Fruit fly (Drosophila melanogaster) whole organism, embryonic: ENCODE data around the gene CG34180.
A peak's percentile ranks its signal among the peaks of the same experiment; 100 is the strongest.

ENCODE experiments used
- C15 ChIP-seq: fragments of 200-800 bp; sonication (Bioruptor generic); IDR thresholded peaks from 3 replicates; pipeline ENCODE4 v1.3.6; 2022; ENCODE audit warnings: missing biosample characterization, missing genetic modification characterization
- CG10147 ChIP-seq: fragments of 200-800 bp; sonication (Bioruptor generic); optimal IDR thresholded peaks from 2 replicates; lab custom pipeline; 2019; ENCODE audit warnings: missing biosample characterization, mild to moderate bottlenecking, missing genetic modification characterization, moderate library complexity
- CG13424 ChIP-seq: fragments of 200-800 bp; sonication (Bioruptor generic); optimal IDR thresholded peaks from 2 replicates; lab custom pipeline; 2019; ENCODE audit warnings: missing biosample characterization, mild to moderate bottlenecking, missing genetic modification characterization, moderate library complexity
- CG1647 ChIP-seq: fragments of 200-800 bp; sonication (Bioruptor generic); optimal IDR thresholded peaks from 3 replicates; lab custom pipeline; 2016; ENCODE audit warnings: missing biosample characterization, missing genetic modification characterization
- CG16779 ChIP-seq: fragments of 200-800 bp; sonication (Bioruptor generic); IDR thresholded peaks from 2 replicates; pipeline ENCODE4 v1.3.6; 2022; ENCODE audit warnings: missing biosample characterization, missing genetic modification characterization
- CG18011 ChIP-seq: fragments of 200-800 bp; sonication (Bioruptor generic); optimal IDR thresholded peaks from 2 replicates; lab custom pipeline; 2017; ENCODE audit warnings: missing biosample characterization, missing genetic modification characterization, mild to moderate bottlenecking, moderate library complexity, missing genotype
- CG18619 ChIP-seq: fragments of 200-800 bp; sonication (Bioruptor generic); optimal IDR thresholded peaks from 3 replicates; lab custom pipeline; 2017; ENCODE audit warnings: missing biosample characterization, mild to moderate bottlenecking, missing genetic modification characterization
- CG31365 ChIP-seq: fragments of 200-800 bp; sonication (Bioruptor generic); optimal IDR thresholded peaks from 2 replicates; lab custom pipeline; 2018; ENCODE audit warnings: missing biosample characterization, mild to moderate bottlenecking, missing genetic modification characterization
- CG31388 ChIP-seq: fragments of 200-800 bp; sonication (Bioruptor generic); optimal IDR thresholded peaks from 2 replicates; lab custom pipeline; 2016; ENCODE audit warnings: missing biosample characterization, missing genetic modification characterization
- CG32767 ChIP-seq: fragments of 200-800 bp; sonication (Bioruptor generic); IDR thresholded peaks from 2 replicates; pipeline ENCODE4 v1.3.6; 2022; ENCODE audit warnings: missing biosample characterization, missing genetic modification characterization
- CG34376 ChIP-seq: fragments of 200-800 bp; sonication (Bioruptor generic); optimal IDR thresholded peaks from 2 replicates; lab custom pipeline; 2018; ENCODE audit warnings: missing biosample characterization, mild to moderate bottlenecking, missing genetic modification characterization
- CG3995 ChIP-seq: fragments of 200-800 bp; sonication (Bioruptor generic); optimal IDR thresholded peaks from 3 replicates; lab custom pipeline; 2016; ENCODE audit warnings: missing biosample characterization, missing genetic modification characterization
- CG42726 ChIP-seq: fragments of 200-800 bp; sonication (Bioruptor generic); IDR thresholded peaks from 2 replicates; pipeline ENCODE4 v1.3.6; 2022; ENCODE audit warnings: missing biosample characterization, missing genetic modification characterization; ENCODE audit not compliant: partially characterized antibody
- CG4360 ChIP-seq: fragments of 200-800 bp; sonication (Bioruptor generic); IDR thresholded peaks from 2 replicates; pipeline ENCODE4 v1.3.6; 2022; ENCODE audit warnings: missing biosample characterization, missing genetic modification characterization
- CG4617 ChIP-seq: fragments of 200-800 bp; sonication (Bioruptor generic); optimal IDR thresholded peaks from 3 replicates; lab custom pipeline; 2016; ENCODE audit warnings: missing biosample characterization, missing genetic modification characterization, borderline replicate concordance
- CG4820 ChIP-seq: fragments of 200-800 bp; sonication (Bioruptor generic); optimal IDR thresholded peaks from 3 replicates; lab custom pipeline; 2016; ENCODE audit warnings: missing biosample characterization, missing genetic modification characterization
- CG4854 ChIP-seq: fragments of 200-800 bp; sonication (Bioruptor generic); optimal IDR thresholded peaks from 2 replicates; lab custom pipeline; 2016; ENCODE audit warnings: missing biosample characterization, missing genetic modification characterization, inconsistent platforms
- CG6765 ChIP-seq: fragments of 200-800 bp; sonication (Bioruptor generic); optimal IDR thresholded peaks from 3 replicates; lab custom pipeline; 2017; ENCODE audit warnings: missing biosample characterization, mild to moderate bottlenecking, missing genetic modification characterization
- CG7372 ChIP-seq: fragments of 200-800 bp; sonication (Bioruptor generic); IDR thresholded peaks from 2 replicates; pipeline ENCODE4 v1.3.6; 2022; ENCODE audit warnings: missing biosample characterization, missing genetic modification characterization
- CG7987 ChIP-seq: fragments of 200-800 bp; sonication (Bioruptor generic); optimal IDR thresholded peaks from 2 replicates; lab custom pipeline; 2018; ENCODE audit warnings: missing biosample characterization, mild to moderate bottlenecking, missing genetic modification characterization, moderate library complexity
- CG8388 ChIP-seq: fragments of 200-800 bp; sonication (Bioruptor generic); optimal IDR thresholded peaks from 2 replicates; lab custom pipeline; 2019; ENCODE audit warnings: missing biosample characterization, mild to moderate bottlenecking, missing genetic modification characterization, moderate library complexity
- CG8944 ChIP-seq: fragments of 200-800 bp; sonication (Bioruptor generic); optimal IDR thresholded peaks from 3 replicates; lab custom pipeline; 2016; ENCODE audit warnings: missing biosample characterization, missing genetic modification characterization
- Chrac-16 ChIP-seq: fragments of 200-800 bp; sonication (Bioruptor generic); optimal IDR thresholded peaks from 3 replicates; lab custom pipeline; 2016; ENCODE audit warnings: missing biosample characterization, missing genetic modification characterization
- CrebB ChIP-seq: fragments of 200-800 bp; sonication (Bioruptor generic); optimal IDR thresholded peaks from 3 replicates; lab custom pipeline; 2018; ENCODE audit warnings: missing biosample characterization, mild to moderate bottlenecking, missing genetic modification characterization
- Dip2 ChIP-seq: fragments of 200-800 bp; sonication (Bioruptor generic); IDR thresholded peaks from 2 replicates; pipeline ENCODE4 v1.3.6; 2022; ENCODE audit warnings: missing biosample characterization, missing genetic modification characterization
- Dp ChIP-seq: fragments of 200-800 bp; sonication (Bioruptor generic); optimal IDR thresholded peaks from 2 replicates; lab custom pipeline; 2018; ENCODE audit warnings: missing biosample characterization, mild to moderate bottlenecking, missing genetic modification characterization, moderate library complexity
- Lhr ChIP-seq: fragments of 200-800 bp; sonication (Bioruptor generic); optimal IDR thresholded peaks from 3 replicates; lab custom pipeline; 2017; ENCODE audit warnings: mild to moderate bottlenecking, missing biosample characterization, missing genetic modification reagents, missing genetic modification characterization
- Lim3 ChIP-seq: fragments of 200-800 bp; sonication (Bioruptor generic); IDR thresholded peaks from 2 replicates; pipeline ENCODE4 v1.3.6; 2022; ENCODE audit warnings: missing biosample characterization, missing genetic modification characterization
- NfI ChIP-seq: fragments of 200-800 bp; sonication (Bioruptor generic); optimal IDR thresholded peaks from 3 replicates; lab custom pipeline; 2018; ENCODE audit warnings: missing biosample characterization, mild to moderate bottlenecking, missing genetic modification characterization, moderate library complexity
- Side ChIP-seq: fragments of 200-800 bp; sonication (Bioruptor generic); optimal IDR thresholded peaks from 2 replicates; lab custom pipeline; 2016; ENCODE audit warnings: missing biosample characterization, missing genetic modification characterization
- Sin3A ChIP-seq: fragments of >200 bp; optimal IDR thresholded peaks from 2 replicates; lab custom pipeline; 2018
- al ChIP-seq: fragments of 200-800 bp; sonication (Bioruptor generic); IDR thresholded peaks from 2 replicates; pipeline ENCODE4 v1.3.6; 2022; ENCODE audit warnings: missing biosample characterization, missing genetic modification characterization
- bigmax ChIP-seq: fragments of 200-800 bp; sonication (Bioruptor generic); optimal IDR thresholded peaks from 2 replicates; lab custom pipeline; 2018; ENCODE audit warnings: missing biosample characterization, mild to moderate bottlenecking, missing genetic modification characterization
- br ChIP-seq: fragments of >200 bp; optimal IDR thresholded peaks from 2 replicates; lab custom pipeline; 2017
- ci ChIP-seq: fragments of 200-800 bp; sonication (Bioruptor generic); IDR thresholded peaks from 3 replicates; pipeline ENCODE4 v1.3.6; 2022; ENCODE audit warnings: missing biosample characterization, missing genetic modification characterization
- dati ChIP-seq: fragments of 200-800 bp; sonication (Bioruptor generic); IDR thresholded peaks from 2 replicates; pipeline ENCODE4 v1.3.6; 2022; ENCODE audit warnings: missing biosample characterization, missing genetic modification characterization
- eve ChIP-seq, 2 experiments: fragments of >200 bp; optimal IDR thresholded peaks; 2 replicates each; lab custom pipeline; 2017; ENCODE audit warnings: missing biosample characterization in 2 of 2, missing genetic modification characterization in 2 of 2
- gem ChIP-seq: fragments of 200-800 bp; sonication (Bioruptor generic); optimal IDR thresholded peaks from 2 replicates; lab custom pipeline; 2019; ENCODE audit warnings: missing biosample characterization, mild to moderate bottlenecking, missing genetic modification characterization, moderate library complexity
- ham ChIP-seq: fragments of 200-800 bp; sonication (Bioruptor generic); IDR thresholded peaks from 2 replicates; pipeline ENCODE4 v1.3.6; 2022; ENCODE audit warnings: missing biosample characterization, missing genetic modification characterization
- jigr1 ChIP-seq: fragments of 200-800 bp; sonication (Bioruptor generic); IDR thresholded peaks from 3 replicates; pipeline ENCODE4 v1.3.6; 2022; ENCODE audit warnings: missing biosample characterization, missing genetic modification characterization
- kah ChIP-seq: fragments of 200-800 bp; sonication (Bioruptor generic); optimal IDR thresholded peaks from 2 replicates; lab custom pipeline; 2018; ENCODE audit warnings: missing biosample characterization, mild to moderate bottlenecking, missing genetic modification characterization
- luna ChIP-seq: fragments of 200-800 bp; sonication (Bioruptor generic); optimal IDR thresholded peaks from 2 replicates; lab custom pipeline; 2016; ENCODE audit warnings: missing biosample characterization, missing genetic modification characterization
- nau ChIP-seq: fragments of 200-800 bp; sonication (Bioruptor generic); optimal IDR thresholded peaks from 3 replicates; lab custom pipeline; 2017; ENCODE audit warnings: missing biosample characterization, mild to moderate bottlenecking, missing genetic modification characterization, missing genetic modification reagents
- pzg ChIP-seq: fragments of 200-800 bp; sonication (Bioruptor generic); optimal IDR thresholded peaks from 3 replicates; lab custom pipeline; 2018; ENCODE audit warnings: missing biosample characterization, mild to moderate bottlenecking, missing genetic modification characterization, moderate library complexity
- run ChIP-seq: fragments of 200-800 bp; sonication (Bioruptor generic); optimal IDR thresholded peaks from 3 replicates; lab custom pipeline; 2018; ENCODE audit warnings: missing biosample characterization, mild to moderate bottlenecking, missing genetic modification characterization
- slou ChIP-seq: fragments of 200-800 bp; sonication (Bioruptor generic); optimal IDR thresholded peaks from 3 replicates; lab custom pipeline; 2016; ENCODE audit warnings: missing biosample characterization, missing genetic modification characterization
- sqz ChIP-seq: fragments of 200-800 bp; sonication (Bioruptor generic); optimal IDR thresholded peaks from 3 replicates; lab custom pipeline; 2018; ENCODE audit warnings: missing biosample characterization, mild to moderate bottlenecking, missing genetic modification characterization
- sr ChIP-seq: fragments of 200-800 bp; sonication (Bioruptor generic); IDR thresholded peaks from 3 replicates; pipeline ENCODE4 v1.3.6; 2022; ENCODE audit warnings: missing biosample characterization, missing genetic modification characterization
- tap ChIP-seq: fragments of 200-800 bp; optimal IDR thresholded peaks from 3 replicates; lab custom pipeline; 2019; ENCODE audit warnings: missing biosample characterization, mild to moderate bottlenecking, missing genetic modification characterization, moderate library complexity
- tll ChIP-seq, 2 experiments: fragments of 200-800 bp in 1 of 2; fragments of >200 bp in 1 of 2; sonication (Bioruptor generic) in 1 of 2; optimal IDR thresholded peaks; 2 replicates each; lab custom pipeline; 2017 to 2019; ENCODE audit warnings: missing biosample characterization in 2 of 2, missing genetic modification characterization in 2 of 2, mild to moderate bottlenecking in 1 of 2, moderate library complexity in 1 of 2
- vfl ChIP-seq: fragments of 200-800 bp; sonication (Bioruptor generic); optimal IDR thresholded peaks from 2 replicates; lab custom pipeline; 2016; ENCODE audit warnings: missing biosample characterization, missing genetic modification characterization
- z ChIP-seq: fragments of 200-800 bp; sonication (Bioruptor generic); IDR thresholded peaks from 3 replicates; pipeline ENCODE4 v1.3.6; 2022; ENCODE audit warnings: missing biosample characterization, missing genetic modification characterization

Gene CG34180

dm6 chr2L:6065823-6066222, 5.5 kb downstream of the CG34180 start, which contains the start of the genes Fbw5 and CG9147 (continued):
- TF ChIP-seq CG42726 (GFP tag; lab: Robert Waterston, UW) (no peak), kah (GFP tag; lab: Kevin White, UChicago) (peak; percentile 98), sr (GFP tag; lab: Robert Waterston, UW) (peak; percentile 98), CG3995 (GFP tag; lab: Kevin White, UChicago) (peak; percentile 86), CG6765 (peak; percentile 93), CG18011 (GFP tag; lab: Kevin White, UChicago) (peak; percentile 93), CG10147 (GFP tag; lab: Kevin White, UChicago) (peak; percentile 99), vfl (GFP tag; lab: Kevin White, UChicago) (peak; percentile 99), CG4854 (GFP tag; lab: Kevin White, UChicago) (peak; percentile 100), tll (GFP tag; optimal IDR thresholded peaks at IDR 0.05; lab: Kevin White, UChicago) (peak in 1 of 2 experiments; percentile 85), bigmax (GFP tag; lab: Kevin White, UChicago) (peak; percentile 81), CG31365 (tag; lab: Kevin White, UChicago) (peak; percentile 92), C15 (GFP tag; lab: Robert Waterston, UW) (peak; percentile 98), NfI (GFP tag; lab: Kevin White, UChicago) (peak; percentile 100), Lim3 (peak; percentile 98), CG4360 (peak; percentile 93), Side (peak; percentile 100), tap (peak; percentile 99), Chrac-16 (peak; percentile 100), CrebB (peak; percentile 100), luna (GFP tag; lab: Kevin White, UChicago) (peak; percentile 99), CG1647 (GFP tag; lab: Kevin White, UChicago) (peak; percentile 99), slou (peak; percentile 99), pzg (GFP tag; lab: Kevin White, UChicago) (peak; percentile 71), Dp (GFP tag; lab: Kevin White, UChicago) (peak; percentile 62), ham (GFP tag; lab: Robert Waterston, UW) (peak; percentile 99), sqz (GFP tag; lab: Kevin White, UChicago) (peak; percentile 97), CG8388 (GFP tag; lab: Kevin White, UChicago) (peak; percentile 99), Sin3A (lab: Kevin White, UChicago) (no peak), Lhr (GFP tag; lab: Kevin White, UChicago) (peak; percentile 98), run (tag; lab: Kevin White, UChicago) (peak; percentile 99), z (peak; percentile 86), CG34376 (GFP tag; lab: Kevin White, UChicago) (peak; percentile 99), gem (tag; lab: Kevin White, UChicago) (peak; percentile 100), eve (GFP tag; optimal IDR thresholded peaks at IDR 0.05; lab: Kevin White, UChicago) (peak in 1 of 2 experiments; percentile 70), CG4617 (GFP tag; lab: Kevin White, UChicago) (peak; percentile 100), jigr1 (peak; percentile 99), CG32767 (GFP tag; lab: Robert Waterston, UW) (peak; percentile 100), br (lab: Kevin White, UChicago) (no peak), CG8944 (peak; percentile 99), al (peak; percentile 99), CG31388 (GFP tag; lab: Kevin White, UChicago) (peak; percentile 99), CG7987 (GFP tag; lab: Kevin White, UChicago) (peak; percentile 98), Dip2 (GFP tag; lab: Robert Waterston, UW) (peak; percentile 54), dati (GFP tag; lab: Robert Waterston, UW) (peak; percentile 98), ci (peak; percentile 100), CG13424 (peak; percentile 100), CG4820 (GFP tag; lab: Kevin White, UChicago) (peak; percentile 99), CG7372 (peak; percentile 99), nau (GFP tag; lab: Kevin White, UChicago) (no peak), CG18619 (peak; percentile 100), CG16779 (GFP tag; lab: Robert Waterston, UW) (peak; percentile 98)
